Worm (Caenorhabditis elegans) whole organism, L1 larva: ENCODE results near the gene sod-1.

Source experiments
- C04F5.9 ChIP-seq: sonication (generic microtip); optimal IDR thresholded peaks from 2 replicates; lab custom pipeline; 2016; ENCODE audit warnings: missing genetic modification characterization, missing compliant biosample characterization
- C16A3.4 ChIP-seq: fragments of 150-350 bp; optimal IDR thresholded peaks from 2 replicates; lab custom pipeline; 2014; ENCODE audit warnings: missing biosample characterization, missing genetic modification characterization
- C34B4.2 ChIP-seq: sonication (generic microtip); optimal IDR thresholded peaks from 2 replicates; lab custom pipeline; 2017; ENCODE audit warnings: mild to moderate bottlenecking, missing genetic modification characterization, missing compliant biosample characterization
- F16B12.6 ChIP-seq: fragments of 150-350 bp; optimal IDR thresholded peaks from 2 replicates; lab custom pipeline; 2014; ENCODE audit warnings: missing biosample characterization, missing genetic modification characterization
- aha-1 ChIP-seq: fragments of 150-350 bp; optimal IDR thresholded peaks from 2 replicates; lab custom pipeline; 2014; ENCODE audit warnings: missing biosample characterization, missing genetic modification characterization
- blmp-1 ChIP-seq: fragments of 150-350 bp; optimal IDR thresholded peaks from 2 replicates; lab custom pipeline; 2014; ENCODE audit warnings: missing biosample characterization, missing genetic modification characterization
- ceh-63 ChIP-seq: fragments of 200-800 bp; sonication (Bioruptor generic); optimal IDR thresholded peaks from 2 replicates; lab custom pipeline; 2018; ENCODE audit warnings: mild to moderate bottlenecking, missing genetic modification characterization, missing compliant biosample characterization
- ceh-8 ChIP-seq: fragments of 200-800 bp; sonication (Bioruptor generic); optimal IDR thresholded peaks from 2 replicates; lab custom pipeline; 2018; ENCODE audit warnings: mild to moderate bottlenecking, missing genetic modification characterization, moderate library complexity, missing compliant biosample characterization
- ceh-88 ChIP-seq: fragments of 200-800 bp; sonication (Bioruptor generic); IDR thresholded peaks from 2 replicates; pipeline ENCODE4 v1.3.6; 2022; ENCODE audit warnings: missing genetic modification characterization, missing compliant biosample characterization
- ceh-90 ChIP-seq: sonication (generic microtip); optimal IDR thresholded peaks from 2 replicates; lab custom pipeline; 2016; ENCODE audit warnings: missing genetic modification characterization, missing compliant biosample characterization
- efl-1 ChIP-seq, 4 experiments: fragments of 150-350 bp; optimal IDR thresholded peaks in 3 of 4; peaks in 1 of 4; 1 replicate in 1 of 4; 2 replicates in 3 of 4; lab custom pipeline; 2014; ENCODE audit warnings: missing biosample characterization in 2 of 4, missing genetic modification characterization in 2 of 4, missing genetic modification reagents in 2 of 4
- efl-3 ChIP-seq: fragments of 200-800 bp; sonication (Bioruptor generic); optimal IDR thresholded peaks from 2 replicates; lab custom pipeline; 2018; ENCODE audit warnings: mild to moderate bottlenecking, missing genetic modification characterization, missing compliant biosample characterization
- elt-3 ChIP-seq, 6 experiments: fragments of 150-350 bp in 1 of 6; sonication (generic microtip); optimal IDR thresholded peaks; 2 replicates each; lab custom pipeline; 2017 to 2018; ENCODE audit warnings: missing biosample characterization in 6 of 6, missing genetic modification characterization in 6 of 6, inconsistent platforms in 1 of 6
- fkh-10 ChIP-seq: sonication (generic microtip); optimal IDR thresholded peaks from 2 replicates; lab custom pipeline; 2017; ENCODE audit warnings: missing biosample characterization, missing genetic modification reagents, missing genetic modification characterization
- fkh-4 ChIP-seq: sonication (generic microtip); optimal IDR thresholded peaks from 2 replicates; lab custom pipeline; 2016; ENCODE audit warnings: missing compliant biosample characterization, missing genetic modification characterization, borderline replicate concordance
- fos-1 ChIP-seq: fragments of 150-350 bp; optimal IDR thresholded peaks from 2 replicates; lab custom pipeline; 2014; ENCODE audit warnings: missing biosample characterization, missing genetic modification characterization
- irx-1 ChIP-seq: sonication (generic microtip); optimal IDR thresholded peaks from 2 replicates; lab custom pipeline; 2016; ENCODE audit warnings: missing genetic modification characterization, missing compliant biosample characterization
- isw-1 ChIP-seq: fragments of 200-800 bp; sonication (Bioruptor generic); IDR thresholded peaks from 2 replicates; pipeline ENCODE4 v1.3.6; 2022; ENCODE audit warnings: missing genetic modification characterization, missing compliant biosample characterization
- jun-1 ChIP-seq: fragments of 150-350 bp; optimal IDR thresholded peaks from 2 replicates; lab custom pipeline; 2014; ENCODE audit warnings: missing biosample characterization, missing genetic modification reagents, missing genetic modification characterization
- lin-13 ChIP-seq: fragments of 150-350 bp; optimal IDR thresholded peaks from 2 replicates; lab custom pipeline; 2014; ENCODE audit warnings: missing biosample characterization, missing genetic modification reagents, missing genetic modification characterization
- lin-14 ChIP-seq: fragments of 200-800 bp; sonication (Bioruptor generic); optimal IDR thresholded peaks from 2 replicates; lab custom pipeline; 2018; ENCODE audit warnings: mild to moderate bottlenecking, missing genetic modification characterization, moderate library complexity, missing compliant biosample characterization
- lin-15B ChIP-seq: fragments of 150-350 bp; sonication (generic microtip); optimal IDR thresholded peaks from 3 replicates; lab custom pipeline; 2014; ENCODE audit warnings: missing biosample characterization, missing genetic modification characterization
- lin-35 ChIP-seq, 2 experiments: fragments of 150-350 bp; optimal IDR thresholded peaks; 2 replicates each; lab custom pipeline; 2014; ENCODE audit warnings: missing biosample characterization in 2 of 2, missing genetic modification characterization in 2 of 2, missing genetic modification reagents in 2 of 2
- lin-39 ChIP-seq: fragments of 150-350 bp; optimal IDR thresholded peaks from 2 replicates; lab custom pipeline; 2014; ENCODE audit warnings: missing biosample characterization, missing genetic modification reagents, missing genetic modification characterization
- lir-3 ChIP-seq: sonication (generic microtip); optimal IDR thresholded peaks from 2 replicates; lab custom pipeline; 2016; ENCODE audit warnings: mild to moderate bottlenecking, missing genetic modification characterization, moderate library complexity, missing compliant biosample characterization; ENCODE audit not compliant: poor library complexity
- lsy-2 ChIP-seq, 2 experiments: fragments of 150-350 bp; optimal IDR thresholded peaks; 2 replicates each; lab custom pipeline; 2014; ENCODE audit warnings: missing biosample characterization in 2 of 2, missing genetic modification characterization in 2 of 2
- mdl-1 ChIP-seq, 2 experiments: fragments of 150-350 bp; optimal IDR thresholded peaks; 2 replicates each; lab custom pipeline; 2014 to 2017; ENCODE audit warnings: missing biosample characterization in 2 of 2, missing genetic modification characterization in 2 of 2, inconsistent platforms in 1 of 2
- nhr-11 ChIP-seq: fragments of 150-350 bp; optimal IDR thresholded peaks from 2 replicates; lab custom pipeline; 2014; ENCODE audit warnings: missing biosample characterization, missing genetic modification characterization
- nhr-20 ChIP-seq: sonication (generic microtip); optimal IDR thresholded peaks from 2 replicates; lab custom pipeline; 2016; ENCODE audit warnings: mild to moderate bottlenecking, missing genetic modification characterization, missing compliant biosample characterization
- nhr-237 ChIP-seq: fragments of 150-350 bp; optimal IDR thresholded peaks from 2 replicates; lab custom pipeline; 2014; ENCODE audit warnings: missing biosample characterization, missing genetic modification characterization
- nhr-47 ChIP-seq: sonication (generic microtip); optimal IDR thresholded peaks from 2 replicates; lab custom pipeline; 2016; ENCODE audit warnings: mild to moderate bottlenecking, missing genetic modification characterization, moderate library complexity, missing compliant biosample characterization
- nhr-76 ChIP-seq: sonication (generic microtip); optimal IDR thresholded peaks from 2 replicates; lab custom pipeline; 2017; ENCODE audit warnings: missing biosample characterization, missing genetic modification characterization
- nhr-77 ChIP-seq: fragments of 150-350 bp; optimal IDR thresholded peaks from 2 replicates; lab custom pipeline; 2014; ENCODE audit warnings: missing biosample characterization, missing genetic modification characterization
- nhr-90 ChIP-seq: sonication (generic microtip); optimal IDR thresholded peaks from 2 replicates; lab custom pipeline; 2016; ENCODE audit warnings: mild to moderate bottlenecking, missing genetic modification characterization, missing compliant biosample characterization; ENCODE audit not compliant: poor library complexity
- pag-3 ChIP-seq: sonication (generic microtip); optimal IDR thresholded peaks from 2 replicates; lab custom pipeline; 2017; ENCODE audit warnings: missing genetic modification characterization, mild to moderate bottlenecking, missing compliant biosample characterization, antibody characterized with exemption, borderline replicate concordance; ENCODE audit not compliant: insufficient read depth
- pax-3 ChIP-seq: fragments of 200-800 bp; sonication (Bioruptor generic); optimal IDR thresholded peaks from 2 replicates; lab custom pipeline; 2018; ENCODE audit warnings: mild to moderate bottlenecking, missing genetic modification characterization, moderate library complexity, missing compliant biosample characterization
- rnt-1 ChIP-seq: sonication (generic microtip); optimal IDR thresholded peaks from 2 replicates; lab custom pipeline; 2016; ENCODE audit warnings: mild to moderate bottlenecking, missing genetic modification characterization, moderate library complexity, missing compliant biosample characterization
- skn-1 ChIP-seq: fragments of 150-350 bp; optimal IDR thresholded peaks from 2 replicates; lab custom pipeline; 2014; ENCODE audit warnings: missing biosample characterization, missing genetic modification characterization
- snu-23 ChIP-seq: sonication (generic microtip); optimal IDR thresholded peaks from 2 replicates; lab custom pipeline; 2016; ENCODE audit warnings: missing genetic modification characterization, missing compliant biosample characterization
- sptf-1 ChIP-seq: fragments of 150-350 bp; optimal IDR thresholded peaks from 2 replicates; lab custom pipeline; 2014; ENCODE audit warnings: missing biosample characterization, missing genetic modification characterization
- tbx-2 ChIP-seq: sonication (generic microtip); optimal IDR thresholded peaks from 2 replicates; lab custom pipeline; 2016; ENCODE audit warnings: missing genetic modification characterization, missing compliant biosample characterization
- unc-130 ChIP-seq: fragments of 150-350 bp; optimal IDR thresholded peaks from 2 replicates; lab custom pipeline; 2017; ENCODE audit warnings: missing biosample characterization, missing genetic modification characterization, inconsistent platforms
- unc-30 ChIP-seq: sonication (generic microtip); optimal IDR thresholded peaks from 2 replicates; lab custom pipeline; 2017; ENCODE audit warnings: missing biosample characterization, missing genetic modification characterization
- unc-86 ChIP-seq: sonication (generic microtip); optimal IDR thresholded peaks from 2 replicates; lab custom pipeline; 2016; ENCODE audit warnings: missing genetic modification characterization, missing compliant biosample characterization
- xbp-1 ChIP-seq: sonication (generic microtip); optimal IDR thresholded peaks from 2 replicates; lab custom pipeline; 2016; ENCODE audit warnings: missing genetic modification characterization, missing compliant biosample characterization
- zip-4 ChIP-seq: fragments of 200-800 bp; sonication (Bioruptor generic); optimal IDR thresholded peaks from 2 replicates; lab custom pipeline; 2018; ENCODE audit warnings: mild to moderate bottlenecking, missing genetic modification characterization, moderate library complexity, missing compliant biosample characterization
- ztf-11 ChIP-seq, 2 experiments: sonication (generic microtip); optimal IDR thresholded peaks; 2 replicates each; lab custom pipeline; 2016 to 2017; ENCODE audit warnings: missing genetic modification characterization in 2 of 2, missing biosample characterization in 1 of 2, missing compliant biosample characterization in 1 of 2

sod-1 gene

DNA sequence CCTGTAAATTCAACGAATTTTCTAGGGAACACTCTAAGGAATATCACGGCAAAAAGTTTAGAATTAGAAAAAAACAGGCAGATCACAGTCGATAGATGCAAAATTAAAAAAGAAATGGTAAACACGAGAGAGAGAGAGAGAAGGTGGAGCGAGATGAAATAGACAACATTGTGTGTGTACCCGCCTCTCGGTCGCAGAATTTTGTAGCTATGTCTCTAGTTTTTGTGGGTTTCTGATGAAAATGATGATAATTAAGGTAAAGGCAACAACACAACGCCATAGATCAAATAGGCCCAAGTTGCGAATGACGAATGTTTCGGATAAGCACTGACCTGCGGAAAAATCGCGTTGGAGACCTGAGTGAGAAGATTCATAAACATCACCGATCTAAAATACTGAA lies at the start of gene sod-1:
Gene sod-1 (minus strand): TSS at position 387 of the 400 bp plus-strand sequence.
- TF ChIP-seq blmp-1 (tag; lab: Kevin White, UChicago), result peak; percentile 12
- TF ChIP-seq ceh-63 (GFP tag; lab: Kevin White, UChicago), result no peak
- peak; percentile 32 for TF ChIP-seq snu-23
- no peak for TF ChIP-seq mdl-1 (tag; optimal IDR thresholded peaks at IDR 0.05; lab: Kevin White, UChicago)
- TF ChIP-seq C16A3.4, result no peak
- peak in 1 of 6 experiments; percentile 51 for TF ChIP-seq elt-3 (tag; optimal IDR thresholded peaks at IDR 0.05; lab: Kevin White, UChicago)
- TF ChIP-seq fkh-4, result no peak
- TF ChIP-seq rnt-1, result peak; percentile 13
- no peak for TF ChIP-seq efl-1 (optimal IDR thresholded peaks at IDR 0.05; lab: Kevin White, UChicago)
- no peak for TF ChIP-seq efl-1 (GFP tag; optimal IDR thresholded peaks at IDR 0.05 in 1 of 2; lab: Kevin White, UChicago)
- TF ChIP-seq skn-1 (tag; lab: Kevin White, UChicago), result peak; percentile 75
- TF ChIP-seq lin-14 (GFP tag; lab: Kevin White, UChicago), result peak; percentile 24
- TF ChIP-seq unc-30 (tag; lab: Kevin White, UChicago), result no peak
- peak in 1 of 2 experiments; percentile 25 for TF ChIP-seq lin-35 (GFP tag; optimal IDR thresholded peaks at IDR 0.05; lab: Kevin White, UChicago)

DNA sequence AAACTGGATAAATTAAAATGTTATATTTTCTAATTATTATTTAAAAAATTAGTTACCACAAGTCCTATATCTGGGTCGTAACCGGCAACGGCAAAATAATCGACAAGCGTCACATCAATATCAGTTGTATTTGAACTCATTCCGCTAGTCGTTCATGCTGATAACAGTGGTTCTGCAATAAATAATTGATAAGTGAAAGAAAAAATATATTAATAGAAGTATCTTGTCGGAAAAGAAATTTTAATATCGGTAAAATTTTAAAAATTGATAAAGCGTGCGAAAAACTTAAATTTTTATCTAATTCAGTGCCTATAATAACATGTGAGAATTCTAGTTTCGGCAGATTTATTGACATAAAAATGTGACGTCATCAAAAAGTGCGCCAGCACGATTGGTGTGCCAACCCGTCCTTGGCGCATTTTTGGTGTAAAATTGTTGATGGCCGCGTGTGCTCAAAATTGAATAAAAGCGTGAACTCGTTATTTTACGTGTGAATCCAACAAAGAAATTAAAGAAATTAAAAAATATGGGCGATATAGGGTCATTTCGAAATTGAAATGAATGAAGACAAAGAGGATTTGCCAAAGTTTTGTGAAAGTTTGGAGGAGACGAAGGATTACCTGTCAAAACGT lies 48.8 kb upstream of the sod-1 start, which contains the start of the genes lst-6 and lst-5:
Gene lst-6 (minus strand): TSS at position 140 of the 632 bp plus-strand sequence.
Gene lst-5 (plus strand): TSS at position 544 of the 632 bp plus-strand sequence.
- no peak for TF ChIP-seq ztf-11 (tag; optimal IDR thresholded peaks at IDR 0.05; lab: Kevin White, UChicago)
- peak; percentile 68 for TF ChIP-seq tbx-2 (tag; lab: Kevin White, UChicago)
- TF ChIP-seq lin-13 (GFP tag; lab: Kevin White, UChicago), result peak; percentile 24
- peak; percentile 47 for TF ChIP-seq irx-1 (tag; lab: Kevin White, UChicago)
- TF ChIP-seq nhr-76 (tag; lab: Kevin White, UChicago), result no peak
- TF ChIP-seq nhr-77 (tag; lab: Kevin White, UChicago), result peak; percentile 39
- peak; percentile 80 to 85 for TF ChIP-seq lsy-2 (tag; optimal IDR thresholded peaks at IDR 0.05; lab: Kevin White, UChicago)
- TF ChIP-seq blmp-1 (tag; lab: Kevin White, UChicago), result peak; percentile 14
- TF ChIP-seq pax-3 (tag; lab: Kevin White, UChicago), result no peak
- TF ChIP-seq nhr-20 (tag; lab: Kevin White, UChicago), result peak; percentile 72
- TF ChIP-seq fos-1 (tag; lab: Kevin White, UChicago), result no peak
- TF ChIP-seq lin-14 (GFP tag; lab: Kevin White, UChicago), result peak; percentile 86
- TF ChIP-seq fkh-10, result peak; percentile 47
- TF ChIP-seq snu-23, result peak; percentile 76
- peak; percentile 40 for TF ChIP-seq jun-1 (tag; lab: Kevin White, UChicago)
- peak; percentile 63 to 82 for TF ChIP-seq lin-35 (GFP tag; optimal IDR thresholded peaks at IDR 0.05; lab: Kevin White, UChicago)
- TF ChIP-seq nhr-237, result no peak
- peak; percentile 60 for TF ChIP-seq rnt-1
- TF ChIP-seq sptf-1 (tag; lab: Kevin White, UChicago), result no peak
- TF ChIP-seq ceh-90, result no peak
- TF ChIP-seq C34B4.2 (tag; lab: Kevin White, UChicago), result no peak
- peak; percentile 80 for TF ChIP-seq nhr-47
- peak; percentile 58 for TF ChIP-seq F16B12.6 (tag; lab: Kevin White, UChicago)
- TF ChIP-seq C04F5.9, result peak; percentile 53
- peak; percentile 31 for TF ChIP-seq lin-39 (tag; lab: Kevin White, UChicago)
- peak; percentile 61 to 73 for TF ChIP-seq efl-1 (optimal IDR thresholded peaks at IDR 0.05; lab: Kevin White, UChicago)
- TF ChIP-seq efl-1 (GFP tag; optimal IDR thresholded peaks at IDR 0.05 in 1 of 2; lab: Kevin White, UChicago), result peak; percentile 67 to 97
- TF ChIP-seq lin-15B (tag; lab: Kevin White, UChicago), result peak; percentile 50
- peak; percentile 10 for TF ChIP-seq nhr-90 (tag; lab: Kevin White, UChicago)
- TF ChIP-seq nhr-11, result no peak
- no peak for TF ChIP-seq efl-3 (GFP tag; lab: Kevin White, UChicago)
- no peak for TF ChIP-seq aha-1 (tag; lab: Kevin White, UChicago)
- no peak for TF ChIP-seq zip-4 (GFP tag; lab: Kevin White, UChicago)
- TF ChIP-seq xbp-1 (tag; lab: Kevin White, UChicago), result peak; percentile 76
- TF ChIP-seq pag-3, result no peak
- peak; percentile 58 for TF ChIP-seq isw-1 (GFP tag; lab: Robert Waterston, UW)
- TF ChIP-seq lir-3 (tag; lab: Kevin White, UChicago), result peak; percentile 44
- peak; percentile 62 for TF ChIP-seq ceh-88 (GFP tag; lab: Robert Waterston, UW)
- TF ChIP-seq C16A3.4, result peak; percentile 69
- TF ChIP-seq unc-130 (tag; lab: Kevin White, UChicago), result peak; percentile 33
- no peak for TF ChIP-seq elt-3 (tag; optimal IDR thresholded peaks at IDR 0.05; lab: Kevin White, UChicago)
- TF ChIP-seq unc-86, result peak; percentile 58
- peak; percentile 50 for TF ChIP-seq skn-1 (tag; lab: Kevin White, UChicago)
- TF ChIP-seq ceh-8 (GFP tag; lab: Kevin White, UChicago), result peak; percentile 5
